Fruit fly (Drosophila melanogaster) whole organism, wandering third instar larva: Measurements from ENCODE around the gene CG33267.

ENCODE experiments used
- Abd-B ChIP-seq: fragments of >200 bp; optimal IDR thresholded peaks from 2 replicates; lab custom pipeline; 2017; ENCODE audit warnings: missing biosample characterization, missing genetic modification characterization
- CG32264 ChIP-seq: fragments of 200-800 bp; sonication (Bioruptor generic); optimal IDR thresholded peaks from 2 replicates; lab custom pipeline; 2016; ENCODE audit warnings: missing biosample characterization, missing genetic modification characterization
- CG9705 ChIP-seq: fragments of 200-800 bp; sonication (Bioruptor generic); optimal IDR thresholded peaks from 2 replicates; lab custom pipeline; 2018; ENCODE audit warnings: missing biosample characterization, mild to moderate bottlenecking, missing genetic modification characterization
- CrebA ChIP-seq: fragments of 200-800 bp; sonication (Bioruptor generic); optimal IDR thresholded peaks from 2 replicates; lab custom pipeline; 2016; ENCODE audit warnings: missing biosample characterization, mild to moderate bottlenecking, missing genetic modification characterization, borderline replicate concordance
- Dfd ChIP-seq: fragments of >200 bp; optimal IDR thresholded peaks from 2 replicates; lab custom pipeline; 2017; ENCODE audit warnings: missing biosample characterization, missing genetic modification characterization
- Dif ChIP-seq: fragments of 200-275, 200-300 bp; sonication (Bioruptor generic); optimal IDR thresholded peaks from 2 replicates; lab custom pipeline; 2018; ENCODE audit warnings: missing biosample characterization, missing genetic modification characterization; ENCODE audit not compliant: partially characterized antibody
- GATAd ChIP-seq: sonication (Bioruptor generic); optimal IDR thresholded peaks from 2 replicates; lab custom pipeline; 2016; ENCODE audit warnings: missing biosample characterization, missing genetic modification characterization
- Hnf4 ChIP-seq: fragments of 200-800 bp; sonication (Bioruptor generic); optimal IDR thresholded peaks from 2 replicates; lab custom pipeline; 2016; ENCODE audit warnings: missing biosample characterization, mild to moderate bottlenecking, missing genetic modification characterization
- Hr78 ChIP-seq: fragments of >200 bp; optimal IDR thresholded peaks from 2 replicates; lab custom pipeline; 2017; ENCODE audit warnings: missing biosample characterization, missing genetic modification characterization
- Hr83 ChIP-seq: fragments of 200-300 bp; sonication (Bioruptor generic); optimal IDR thresholded peaks from 2 replicates; lab custom pipeline; 2016; ENCODE audit warnings: missing biosample characterization, mild to moderate bottlenecking, missing genetic modification characterization, moderate library complexity; ENCODE audit not compliant: poor library complexity, severe bottlenecking
- Jra ChIP-seq: sonication (Bioruptor generic); optimal IDR thresholded peaks from 2 replicates; lab custom pipeline; 2016; ENCODE audit warnings: missing biosample characterization, missing genetic modification characterization
- Mio ChIP-seq: sonication (Bioruptor generic); optimal IDR thresholded peaks from 2 replicates; lab custom pipeline; 2016; ENCODE audit warnings: missing biosample characterization, missing genetic modification characterization
- Myc ChIP-seq: fragments of >200 bp; optimal IDR thresholded peaks from 2 replicates; lab custom pipeline; 2017
- OdsH ChIP-seq: fragments of 200-800 bp; sonication (Bioruptor generic); optimal IDR thresholded peaks from 2 replicates; lab custom pipeline; 2016; ENCODE audit warnings: missing biosample characterization, mild to moderate bottlenecking, missing genetic modification characterization
- Rel ChIP-seq, 2 experiments: fragments of 200-800 bp; sonication (Bioruptor generic) in 1 of 2; optimal IDR thresholded peaks; 2 replicates in 1 of 2; 3 replicates in 1 of 2; lab custom pipeline; 2016 to 2019; ENCODE audit warnings: mild to moderate bottlenecking in 2 of 2, missing biosample characterization in 2 of 2, missing genetic modification characterization in 2 of 2, moderate library complexity in 1 of 2
- Sp1 ChIP-seq: fragments of 200-800 bp; sonication (Bioruptor generic); optimal IDR thresholded peaks from 3 replicates; lab custom pipeline; 2019; ENCODE audit warnings: missing biosample characterization, mild to moderate bottlenecking, missing genetic modification characterization, moderate library complexity
- Vsx2 ChIP-seq: fragments of 200-300, 225-300 bp; sonication (Bioruptor generic); optimal IDR thresholded peaks from 2 replicates; lab custom pipeline; 2018; ENCODE audit warnings: missing biosample characterization, missing genetic modification characterization; ENCODE audit not compliant: partially characterized antibody
- br ChIP-seq: fragments of 200-800 bp; sonication (Bioruptor generic); optimal IDR thresholded peaks from 2 replicates; lab custom pipeline; 2016; ENCODE audit warnings: missing biosample characterization, missing genetic modification characterization
- brk ChIP-seq: fragments of 200-800 bp; sonication (Bioruptor generic); optimal IDR thresholded peaks from 2 replicates; lab custom pipeline; 2016; ENCODE audit warnings: missing biosample characterization, mild to moderate bottlenecking, missing genetic modification characterization
- dl ChIP-seq, 2 experiments: fragments of 175-275, 200-275 bp in 1 of 2; fragments of 200-275 bp in 1 of 2; sonication (Bioruptor generic); optimal IDR thresholded peaks; lab custom pipeline; 2018; ENCODE audit warnings: mild to moderate bottlenecking in 2 of 2, missing biosample characterization in 2 of 2, missing genetic modification characterization in 2 of 2, moderate library complexity in 2 of 2; ENCODE audit not compliant: partially characterized antibody in 2 of 2, insufficient read depth in 1 of 2
- dmrt93B ChIP-seq: fragments of 200-800 bp; sonication (Bioruptor generic); optimal IDR thresholded peaks from 2 replicates; lab custom pipeline; 2018; ENCODE audit warnings: missing biosample characterization, mild to moderate bottlenecking, missing genetic modification characterization
- dsf ChIP-seq: sonication (Bioruptor generic); optimal IDR thresholded peaks from 2 replicates; lab custom pipeline; 2016; ENCODE audit warnings: missing biosample characterization, missing genetic modification characterization, borderline replicate concordance
- ey ChIP-seq: fragments of 200-800 bp; sonication (Bioruptor generic); optimal IDR thresholded peaks from 2 replicates; lab custom pipeline; 2016; ENCODE audit warnings: missing biosample characterization, missing genetic modification characterization
- foxo ChIP-seq, 2 experiments: fragments of 200-800 bp; sonication (Bioruptor generic); optimal IDR thresholded peaks; 2 replicates in 1 of 2; 3 replicates in 1 of 2; lab custom pipeline; 2016 to 2017; ENCODE audit warnings: missing biosample characterization in 2 of 2, missing genetic modification characterization in 2 of 2
- fru ChIP-seq: fragments of 200-800 bp; sonication (Bioruptor generic); optimal IDR thresholded peaks from 3 replicates; lab custom pipeline; 2016; ENCODE audit warnings: missing biosample characterization, mild to moderate bottlenecking, missing genetic modification characterization
- h ChIP-seq: fragments of 200-800 bp; sonication (Bioruptor generic); optimal IDR thresholded peaks from 3 replicates; lab custom pipeline; 2016; ENCODE audit warnings: missing biosample characterization, mild to moderate bottlenecking, missing genetic modification characterization
- lola ChIP-seq: fragments of >200 bp; optimal IDR thresholded peaks from 2 replicates; lab custom pipeline; 2017; ENCODE audit warnings: missing biosample characterization, missing genetic modification characterization
- pan ChIP-seq: fragments of >200 bp; optimal IDR thresholded peaks from 2 replicates; lab custom pipeline; 2017
- psq ChIP-seq: fragments of 200-800 bp; sonication (Bioruptor generic); optimal IDR thresholded peaks from 3 replicates; lab custom pipeline; 2017; ENCODE audit warnings: missing biosample characterization, mild to moderate bottlenecking, missing genetic modification characterization, moderate library complexity
- sage ChIP-seq: fragments of 200-800 bp; sonication (Bioruptor generic); optimal IDR thresholded peaks from 2 replicates; lab custom pipeline; 2016; ENCODE audit warnings: missing biosample characterization, mild to moderate bottlenecking, missing genetic modification characterization
- sv ChIP-seq: fragments of 200-800 bp; sonication (Bioruptor generic); optimal IDR thresholded peaks from 3 replicates; lab custom pipeline; 2016; ENCODE audit warnings: missing biosample characterization, missing genetic modification characterization
- tai ChIP-seq: sonication (Bioruptor generic); optimal IDR thresholded peaks from 2 replicates; lab custom pipeline; 2016; ENCODE audit warnings: missing biosample characterization, missing genetic modification characterization
- usp ChIP-seq: fragments of >200 bp; optimal IDR thresholded peaks from 2 replicates; lab custom pipeline; 2017; ENCODE audit warnings: missing biosample characterization, missing genetic modification characterization

CG33267 gene

dm6 chr3L:11536767-11537419, 27.4 kb upstream of the CG33267 start:
- TF ChIP-seq fru: no peak
- TF ChIP-seq tai (GFP tag; lab: Kevin White, UChicago): no peak
- TF ChIP-seq OdsH (GFP tag; lab: Kevin White, UChicago): no peak
- peak; percentile 4 for TF ChIP-seq Jra
- no peak for TF ChIP-seq Dif (GFP tag; lab: Kevin White, UChicago)
- TF ChIP-seq, all 38 proteins: peak for 1

dm6 chr3L:11539511-11540329, 24.6 kb upstream of the CG33267 start:
- TF ChIP-seq Hr78 (GFP tag; lab: Kevin White, UChicago) (no peak), Rel (GFP tag; optimal IDR thresholded peaks at IDR 0.05; lab: Kevin White, UChicago) (no peak), Rel (tag; optimal IDR thresholded peaks at IDR 0.05; lab: Kevin White, UChicago) (no peak), CG32264 (no peak), br (GFP tag; lab: Kevin White, UChicago) (no peak), Jra (no peak), Abd-B (GFP tag; lab: Kevin White, UChicago) (no peak), h (GFP tag; lab: Kevin White, UChicago) (no peak), psq (GFP tag; lab: Kevin White, UChicago) (no peak), OdsH (GFP tag; lab: Kevin White, UChicago) (no peak), lola (GFP tag; lab: Kevin White, UChicago) (no peak), CG9705 (GFP tag; lab: Kevin White, UChicago) (no peak), dl (GFP tag; optimal IDR thresholded peaks at IDR 0.05; lab: Kevin White, UChicago; ENCODE audit: insufficient read depth in 1 of 2, partially characterized antibody in 2 of 2) (no peak), brk (GFP tag; lab: Kevin White, UChicago) (no peak)

- TF ChIP-seq Hr78 (GFP tag; lab: Kevin White, UChicago) (no peak), Mio (GFP tag; lab: Kevin White, UChicago) (no peak), Vsx2 (GFP tag; lab: Kevin White, UChicago) (no peak), Dfd (GFP tag; lab: Kevin White, UChicago) (no peak), Jra (no peak), foxo (GFP tag; optimal IDR thresholded peaks at IDR 0.05; lab: Kevin White, UChicago) (no peak), CG9705 (GFP tag; lab: Kevin White, UChicago) (no peak), tai (GFP tag; lab: Kevin White, UChicago) (no peak), fru (no peak), pan (lab: Kevin White, UChicago) (no peak), CG32264 (no peak), dmrt93B (GFP tag; lab: Kevin White, UChicago) (no peak), Sp1 (no peak), psq (GFP tag; lab: Kevin White, UChicago) (no peak)
These were observed 24.0 kb upstream of the CG33267 start for dm6 chr3L:11540330-11540702.

dm6 chr3L:11542437-11542836, 21.8 kb upstream of the CG33267 start:
- TF ChIP-seq CrebA (GFP tag; lab: Kevin White, UChicago) (no peak), Hr83 (no peak), pan (lab: Kevin White, UChicago) (no peak), Dfd (GFP tag; lab: Kevin White, UChicago) (peak; percentile 94), Dif (GFP tag; lab: Kevin White, UChicago) (no peak)

dm6 chr3L:11542948-11543347, 21.3 kb upstream of the CG33267 start:
- TF ChIP-seq Mio (GFP tag; lab: Kevin White, UChicago) (no peak), GATAd (GFP tag; lab: Kevin White, UChicago) (no peak), Dif (GFP tag; lab: Kevin White, UChicago) (no peak), sv (GFP tag; lab: Kevin White, UChicago) (no peak), CrebA (GFP tag; lab: Kevin White, UChicago) (no peak), Hnf4 (no peak), tai (GFP tag; lab: Kevin White, UChicago) (no peak), Myc (lab: Kevin White, UChicago) (no peak), Hr78 (GFP tag; lab: Kevin White, UChicago) (no peak), ey (GFP tag; lab: Kevin White, UChicago) (no peak), usp (GFP tag; lab: Kevin White, UChicago) (no peak), sage (GFP tag; lab: Kevin White, UChicago) (no peak), brk (GFP tag; lab: Kevin White, UChicago) (no peak), Hr83 (no peak), dsf (GFP tag; lab: Kevin White, UChicago) (no peak), Dfd (GFP tag; lab: Kevin White, UChicago) (no peak)
